Fruit fly (Drosophila melanogaster) whole organism, embryonic: Measurements from ENCODE around the gene CG43993.

ENCODE experiments used
- Awh ChIP-seq: fragments of 200-800 bp; sonication (Bioruptor generic); IDR thresholded peaks from 2 replicates; pipeline ENCODE4, ENCODE4 v1.3.6; 2022; ENCODE audit warnings: missing biosample characterization, missing genetic modification characterization
- B-H2 ChIP-seq: fragments of 200-800 bp; sonication (Bioruptor generic); optimal IDR thresholded peaks from 2 replicates; lab custom pipeline; 2018; ENCODE audit warnings: missing biosample characterization, mild to moderate bottlenecking, missing genetic modification characterization
- CG10321 ChIP-seq: fragments of 200-800 bp; sonication (Bioruptor generic); IDR thresholded peaks from 2 replicates; pipeline ENCODE4 v1.3.6; 2022; ENCODE audit warnings: missing biosample characterization, missing genetic modification characterization
- CG11560 ChIP-seq: fragments of 200-800 bp; sonication (Bioruptor generic); IDR thresholded peaks from 3 replicates; pipeline ENCODE4 v1.3.6; 2022; ENCODE audit warnings: missing biosample characterization, missing genetic modification characterization
- CG13424 ChIP-seq: fragments of 200-800 bp; sonication (Bioruptor generic); optimal IDR thresholded peaks from 2 replicates; lab custom pipeline; 2019; ENCODE audit warnings: missing biosample characterization, mild to moderate bottlenecking, missing genetic modification characterization, moderate library complexity
- CG14860 ChIP-seq: fragments of 200-800 bp; sonication (Bioruptor generic); IDR thresholded peaks from 3 replicates; pipeline ENCODE4 v1.3.6; 2022; ENCODE audit warnings: missing biosample characterization, missing genetic modification characterization; ENCODE audit not compliant: partially characterized antibody
- CG18619 ChIP-seq: fragments of 200-800 bp; sonication (Bioruptor generic); optimal IDR thresholded peaks from 3 replicates; lab custom pipeline; 2017; ENCODE audit warnings: missing biosample characterization, mild to moderate bottlenecking, missing genetic modification characterization
- CG18764 ChIP-seq: fragments of 200-800 bp; sonication (Bioruptor generic); optimal IDR thresholded peaks from 3 replicates; lab custom pipeline; 2016; ENCODE audit warnings: missing biosample characterization, missing genetic modification characterization
- CG2199 ChIP-seq: fragments of 200-800 bp; sonication (Bioruptor generic); IDR thresholded peaks from 3 replicates; pipeline ENCODE4 v1.3.6; 2022; ENCODE audit warnings: missing biosample characterization, missing genetic modification characterization
- CG31441 ChIP-seq: fragments of 200-800 bp; sonication (Bioruptor generic); IDR thresholded peaks from 2 replicates; pipeline ENCODE4 v1.3.6; 2022; ENCODE audit warnings: missing biosample characterization, missing genetic modification characterization
- CG4328 ChIP-seq: fragments of 200-800 bp; sonication (Bioruptor generic); optimal IDR thresholded peaks from 3 replicates; lab custom pipeline; 2017; ENCODE audit warnings: missing biosample characterization, missing genetic modification reagents, missing genetic modification characterization
- CG4617 ChIP-seq: fragments of 200-800 bp; sonication (Bioruptor generic); optimal IDR thresholded peaks from 3 replicates; lab custom pipeline; 2016; ENCODE audit warnings: missing biosample characterization, missing genetic modification characterization, borderline replicate concordance
- CG7786 ChIP-seq: fragments of 200-800 bp; sonication (Bioruptor generic); optimal IDR thresholded peaks from 2 replicates; lab custom pipeline; 2016; ENCODE audit warnings: missing biosample characterization, missing genetic modification characterization
- CG8359 ChIP-seq: fragments of 200-800 bp; sonication (Bioruptor generic); optimal IDR thresholded peaks from 2 replicates; lab custom pipeline; 2017; ENCODE audit warnings: missing biosample characterization, mild to moderate bottlenecking, missing genetic modification characterization, borderline replicate concordance
- CG9876 ChIP-seq: fragments of 200-800 bp; sonication (Bioruptor generic); optimal IDR thresholded peaks from 2 replicates; lab custom pipeline; 2016; ENCODE audit warnings: missing biosample characterization, missing genetic modification characterization
- CTCF ChIP-seq: fragments of 200-800 bp; sonication (Bioruptor generic); optimal IDR thresholded peaks from 2 replicates; lab custom pipeline; 2017; ENCODE audit warnings: missing biosample characterization, mild to moderate bottlenecking, missing genetic modification characterization, moderate library complexity
- CkIIα-i1 ChIP-seq: fragments of 200-800 bp; sonication (Bioruptor generic); IDR thresholded peaks from 2 replicates; pipeline ENCODE4 v1.3.6; 2022; ENCODE audit warnings: missing biosample characterization, missing genetic modification characterization
- Doc2 ChIP-seq: fragments of 200-800 bp; sonication (Bioruptor generic); IDR thresholded peaks from 2 replicates; pipeline ENCODE4 v1.3.6; 2022; ENCODE audit warnings: missing biosample characterization, missing genetic modification characterization
- Drgx ChIP-seq: fragments of 200-800 bp; sonication (Bioruptor generic); IDR thresholded peaks from 2 replicates; pipeline ENCODE4 v1.3.6; 2022; ENCODE audit warnings: missing biosample characterization, missing genetic modification characterization
- E2f2 ChIP-seq: fragments of 200-800 bp; sonication (Bioruptor generic); IDR thresholded peaks from 2 replicates; pipeline ENCODE4 v1.3.6; 2022; ENCODE audit warnings: missing biosample characterization, missing genetic modification characterization
- Fer3 ChIP-seq: fragments of 200-800 bp; sonication (Bioruptor generic); optimal IDR thresholded peaks from 2 replicates; lab custom pipeline; 2018; ENCODE audit warnings: missing biosample characterization, mild to moderate bottlenecking, missing genetic modification characterization, moderate library complexity
- Gug ChIP-seq: fragments of 200-800 bp; sonication (Bioruptor generic); IDR thresholded peaks from 4 replicates; pipeline ENCODE4 v1.3.6; 2022; ENCODE audit warnings: missing biosample characterization, missing genetic modification characterization
- HLHmδ ChIP-seq: fragments of 200-800 bp; sonication (Bioruptor generic); optimal IDR thresholded peaks from 2 replicates; lab custom pipeline; 2018; ENCODE audit warnings: missing biosample characterization, mild to moderate bottlenecking, missing genetic modification characterization, moderate library complexity
- Hmx ChIP-seq: fragments of 200-800 bp; sonication (Bioruptor generic); optimal IDR thresholded peaks from 2 replicates; lab custom pipeline; 2016; ENCODE audit warnings: missing biosample characterization, missing genetic modification characterization
- MBD-R2 ChIP-seq: fragments of 200-800 bp; sonication (Bioruptor generic); IDR thresholded peaks from 2 replicates; pipeline ENCODE4 v1.3.6; 2022; ENCODE audit warnings: missing biosample characterization, missing genetic modification characterization
- Mad ChIP-seq: fragments of 200-800 bp; sonication (Bioruptor generic); optimal IDR thresholded peaks from 2 replicates; lab custom pipeline; 2016; ENCODE audit warnings: missing biosample characterization, missing genetic modification characterization
- NC2β ChIP-seq: fragments of 200-800 bp; sonication (Bioruptor generic); optimal IDR thresholded peaks from 2 replicates; lab custom pipeline; 2016; ENCODE audit warnings: missing biosample characterization, missing genetic modification characterization
- Opbp ChIP-seq: fragments of 200-800 bp; sonication (Bioruptor generic); IDR thresholded peaks from 3 replicates; pipeline ENCODE4 v1.3.6; 2022; ENCODE audit warnings: missing biosample characterization, missing genetic modification characterization; ENCODE audit not compliant: partially characterized antibody
- Optix ChIP-seq: fragments of 200-800 bp; sonication (Bioruptor generic); IDR thresholded peaks from 3 replicates; pipeline ENCODE4 v1.3.6; 2022; ENCODE audit warnings: missing biosample characterization, missing genetic modification characterization
- Tbp ChIP-seq: fragments of >200 bp; optimal IDR thresholded peaks from 2 replicates; lab custom pipeline; 2018; ENCODE audit warnings: missing biosample characterization, missing genetic modification characterization
- az2 ChIP-seq: fragments of 200-800 bp; sonication (Bioruptor generic); optimal IDR thresholded peaks from 3 replicates; lab custom pipeline; 2016; ENCODE audit warnings: missing biosample characterization, missing genetic modification characterization
- br ChIP-seq: fragments of >200 bp; optimal IDR thresholded peaks from 2 replicates; lab custom pipeline; 2017
- cato ChIP-seq: fragments of 200-800 bp; sonication (Bioruptor generic); optimal IDR thresholded peaks from 2 replicates; lab custom pipeline; 2016; ENCODE audit warnings: missing biosample characterization, missing genetic modification characterization, borderline replicate concordance
- corto ChIP-seq: fragments of 200-800 bp; sonication (Bioruptor generic); optimal IDR thresholded peaks from 2 replicates; lab custom pipeline; 2016; ENCODE audit warnings: missing biosample characterization, mild to moderate bottlenecking, missing genetic modification characterization, moderate library complexity
- crol ChIP-seq: fragments of 200-800 bp; sonication (Bioruptor generic); IDR thresholded peaks from 2 replicates; pipeline ENCODE4 v1.3.6; 2022; ENCODE audit warnings: missing biosample characterization, missing genetic modification characterization
- ems ChIP-seq: fragments of 200-800 bp; sonication (Bioruptor generic); optimal IDR thresholded peaks from 3 replicates; lab custom pipeline; 2016; ENCODE audit warnings: missing biosample characterization, missing genetic modification characterization
- en ChIP-seq: fragments of 200-800 bp; sonication (Bioruptor generic); optimal IDR thresholded peaks from 2 replicates; lab custom pipeline; 2016; ENCODE audit warnings: missing biosample characterization, missing genetic modification characterization
- fd64A ChIP-seq: fragments of 200-800 bp; sonication (Bioruptor generic); optimal IDR thresholded peaks from 3 replicates; lab custom pipeline; 2018; ENCODE audit warnings: missing biosample characterization, mild to moderate bottlenecking, missing genetic modification characterization
- gro ChIP-seq: fragments of 200-800 bp; sonication (Bioruptor generic); optimal IDR thresholded peaks from 2 replicates; lab custom pipeline; 2016; ENCODE audit warnings: missing biosample characterization, missing genetic modification characterization
- inv ChIP-seq: fragments of 200-800 bp; sonication (Bioruptor generic); IDR thresholded peaks from 2 replicates; pipeline ENCODE4 v1.3.6; 2022; ENCODE audit warnings: missing biosample characterization, missing genetic modification characterization; ENCODE audit not compliant: partially characterized antibody
- lbe ChIP-seq: fragments of 200-800 bp; sonication (Bioruptor generic); optimal IDR thresholded peaks from 2 replicates; lab custom pipeline; 2016; ENCODE audit warnings: missing biosample characterization, mild to moderate bottlenecking, missing genetic modification characterization
- nmo ChIP-seq: fragments of 200-800 bp; sonication (Bioruptor generic); optimal IDR thresholded peaks from 2 replicates; lab custom pipeline; 2018; ENCODE audit warnings: missing biosample characterization, mild to moderate bottlenecking, missing genetic modification characterization, moderate library complexity
- onecut ChIP-seq: fragments of 200-800 bp; sonication (Bioruptor generic); IDR thresholded peaks from 2 replicates; pipeline ENCODE4 v1.3.6; 2022; ENCODE audit warnings: missing biosample characterization, missing genetic modification characterization
- peb ChIP-seq: fragments of 200-800 bp; sonication (Bioruptor generic); IDR thresholded peaks from 2 replicates; pipeline ENCODE4 v1.3.6; 2022; ENCODE audit warnings: missing biosample characterization, missing genetic modification characterization
- pzg ChIP-seq: fragments of 200-800 bp; sonication (Bioruptor generic); optimal IDR thresholded peaks from 3 replicates; lab custom pipeline; 2018; ENCODE audit warnings: missing biosample characterization, mild to moderate bottlenecking, missing genetic modification characterization, moderate library complexity
- seq ChIP-seq: fragments of 200-800 bp; sonication (Bioruptor generic); IDR thresholded peaks from 2 replicates; pipeline ENCODE4 v1.3.6; 2022; ENCODE audit warnings: missing biosample characterization, missing genetic modification characterization
- shn ChIP-seq: fragments of 200-800 bp; sonication (Bioruptor generic); optimal IDR thresholded peaks from 3 replicates; lab custom pipeline; 2016; ENCODE audit warnings: missing biosample characterization, missing genetic modification characterization
- sisA ChIP-seq: fragments of 200-800 bp; sonication (Bioruptor generic); IDR thresholded peaks from 2 replicates; pipeline ENCODE4 v1.3.6; 2022; ENCODE audit warnings: missing biosample characterization, missing genetic modification characterization
- wek ChIP-seq: fragments of 200-800 bp; sonication (Bioruptor generic); optimal IDR thresholded peaks from 3 replicates; lab custom pipeline; 2018; ENCODE audit warnings: missing biosample characterization, mild to moderate bottlenecking, missing genetic modification characterization, moderate library complexity

Gene CG43993

dm6 chr3L:12016186-12016585 is 16.2 kb upstream of the CG43993 start:
- TF ChIP-seq Tbp (GFP tag; lab: Kevin White, UChicago): no peak
- peak; percentile 54 for TF ChIP-seq lbe (GFP tag; lab: Kevin White, UChicago)
- no peak for TF ChIP-seq onecut (GFP tag; lab: Robert Waterston, UW)
- TF ChIP-seq CG11560: no peak
- TF ChIP-seq Drgx (GFP tag; lab: Robert Waterston, UW): peak; percentile 71
- TF ChIP-seq Awh (GFP tag; lab: Robert Waterston, UW): no peak
- TF ChIP-seq NC2β (GFP tag; lab: Kevin White, UChicago): no peak
- TF ChIP-seq corto (GFP tag; lab: Kevin White, UChicago): peak; percentile 10
- TF ChIP-seq CG9876: no peak
- no peak for TF ChIP-seq Gug (GFP tag; lab: Robert Waterston, UW)
- TF ChIP-seq gro (GFP tag; lab: Kevin White, UChicago): no peak
- TF ChIP-seq sisA (GFP tag; lab: Robert Waterston, UW): no peak

- TF ChIP-seq nmo (GFP tag; lab: Kevin White, UChicago) (no peak), MBD-R2 (no peak), CG2199 (GFP tag; lab: Robert Waterston, UW) (peak; percentile 98), CG8359 (GFP tag; lab: Kevin White, UChicago) (peak; percentile 99), Awh (GFP tag; lab: Robert Waterston, UW) (peak; percentile 58; the same call in 1 of the 2 replicates), CTCF (GFP tag; lab: Kevin White, UChicago) (peak; percentile 88), ems (GFP tag; lab: Kevin White, UChicago) (no peak), fd64A (GFP tag; lab: Kevin White, UChicago) (no peak)
Observed at dm6 chr3L:12021903-12022302, 10.5 kb upstream of the CG43993 start.

- no peak for TF ChIP-seq CG4617 (GFP tag; lab: Kevin White, UChicago)
- TF ChIP-seq HLHmδ (GFP tag; lab: Kevin White, UChicago): no peak
- no peak for TF ChIP-seq E2f2 (GFP tag; lab: Robert Waterston, UW)
- TF ChIP-seq crol: no peak
- no peak for TF ChIP-seq CG14860 (GFP tag; lab: Robert Waterston, UW)
- no peak for TF ChIP-seq Mad
- TF ChIP-seq B-H2 (GFP tag; lab: Kevin White, UChicago): no peak
- TF ChIP-seq az2 (GFP tag; lab: Kevin White, UChicago): peak; percentile 1
- no peak for TF ChIP-seq CG7786
- no peak for TF ChIP-seq en (GFP tag; lab: Kevin White, UChicago)
- TF ChIP-seq Doc2 (GFP tag; lab: Robert Waterston, UW): no peak
- TF ChIP-seq seq (GFP tag; lab: Robert Waterston, UW): no peak
- no peak for TF ChIP-seq Fer3 (tag; lab: Kevin White, UChicago)
- TF ChIP-seq cato (GFP tag; lab: Kevin White, UChicago): no peak
- no peak for TF ChIP-seq pzg (GFP tag; lab: Kevin White, UChicago)
- no peak for TF ChIP-seq wek (GFP tag; lab: Kevin White, UChicago)
- no peak for TF ChIP-seq CG18619 (GFP tag; lab: Kevin White, UChicago)
- TF ChIP-seq CG8359 (GFP tag; lab: Kevin White, UChicago): peak; percentile 97
- no peak for TF ChIP-seq CkIIα-i1
- TF ChIP-seq inv (GFP tag; lab: Robert Waterston, UW): no peak
- TF ChIP-seq Opbp (GFP tag; lab: Robert Waterston, UW): no peak
- TF ChIP-seq CG10321 (GFP tag; lab: Robert Waterston, UW): no peak
- TF ChIP-seq CG4328: no peak
- no peak for TF ChIP-seq shn (GFP tag; lab: Kevin White, UChicago)
- 0 out of 2 replicates have a peak, but pooled peaks have one; percentile 25 for TF ChIP-seq CG31441 (GFP tag; lab: Robert Waterston, UW)
- TF ChIP-seq Hmx (GFP tag; lab: Kevin White, UChicago): no peak
- TF ChIP-seq CG18764: no peak
- no peak for TF ChIP-seq peb (GFP tag; lab: Robert Waterston, UW)
- no peak for TF ChIP-seq CG2199 (GFP tag; lab: Robert Waterston, UW)
- no peak for TF ChIP-seq Optix
- TF ChIP-seq br: no peak
- TF ChIP-seq CG13424 (tag; lab: Kevin White, UChicago): no peak
Observed at dm6 chr3L:12023137-12023792, 9.1 kb upstream of the CG43993 start.
